Fruit fly (Drosophila melanogaster): ENCODE data around the gene oc.

The oc gene

DNA sequence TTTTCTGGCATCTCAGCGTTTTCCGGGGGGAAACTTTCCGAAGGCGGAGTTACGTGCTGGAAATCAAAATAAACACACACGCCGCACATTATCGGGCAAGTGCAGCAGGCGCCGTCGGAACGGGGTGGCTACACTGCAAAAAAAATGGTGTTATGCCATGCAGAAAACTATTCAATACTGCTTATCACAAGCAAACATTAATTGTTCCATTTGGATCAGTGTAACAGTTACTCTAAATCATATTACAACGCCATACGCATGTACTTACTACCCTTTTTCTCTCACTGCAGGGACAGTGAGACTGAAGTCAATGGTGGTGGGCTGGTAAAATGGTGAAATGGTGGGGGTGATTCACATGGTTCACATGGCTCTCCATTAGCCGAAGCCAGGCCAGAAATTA, 23.3 kb downstream of the oc start (continued):
- TF ChIP-seq danr (GFP tag; IDR thresholded peaks at IDR 0.05), result peak; percentile 62
- TF ChIP-seq Lim3 (GFP tag; IDR thresholded peaks at IDR 0.05), result no peak
- TF ChIP-seq Dip3 (GFP tag; optimal IDR thresholded peaks at IDR 0.05), result no peak
- TF ChIP-seq GATAe (GFP tag; conservative IDR thresholded peaks at IDR 0.05), result no peak
- no peak for TF ChIP-seq CG9817 (tag; optimal IDR thresholded peaks at IDR 0.05)
- no peak for TF ChIP-seq Dek (tag; optimal IDR thresholded peaks at IDR 0.05)
- TF ChIP-seq shn (GFP tag; optimal IDR thresholded peaks at IDR 0.05), result peak; percentile 34
- peak; percentile 65 for TF ChIP-seq CG4424 (GFP tag; optimal IDR thresholded peaks at IDR 0.05)
- TF ChIP-seq CG2199 (GFP tag; IDR thresholded peaks at IDR 0.05), result peak; percentile 47; the same call in 1 of the 3 replicates
- peak; percentile 76 for TF ChIP-seq CG8924 (tag; optimal IDR thresholded peaks at IDR 0.05)
- TF ChIP-seq Rfx (GFP tag; IDR thresholded peaks at IDR 0.05), result no peak
- peak; percentile 42 for TF ChIP-seq CG1792 (GFP tag; optimal IDR thresholded peaks at IDR 0.05)
- TF ChIP-seq gcm2 (GFP tag; optimal IDR thresholded peaks at IDR 0.05), result no peak
- no peak for TF ChIP-seq CG12299 (tag; optimal IDR thresholded peaks at IDR 0.05)
- peak; percentile 80 for TF ChIP-seq phol (tag; optimal IDR thresholded peaks at IDR 0.05)
- TF ChIP-seq nerfin-2 (GFP tag; IDR thresholded peaks at IDR 0.05; ENCODE audit: partially characterized antibody), result no peak
- no peak for TF ChIP-seq hkb (optimal IDR thresholded peaks at IDR 0.05)
- TF ChIP-seq hkb (GFP tag; IDR thresholded peaks at IDR 0.05), result peak; percentile 71
- TF ChIP-seq cg (GFP tag; optimal IDR thresholded peaks at IDR 0.05), result no peak
- no peak for TF ChIP-seq Meics (GFP tag; optimal IDR thresholded peaks at IDR 0.05)
- peak; percentile 71 for TF ChIP-seq CG15601 (tag; optimal IDR thresholded peaks at IDR 0.05)
- peak; percentile 59 for TF ChIP-seq Asciz (GFP tag; optimal IDR thresholded peaks at IDR 0.05)
- no peak for TF ChIP-seq disco-r (GFP tag; optimal IDR thresholded peaks at IDR 0.05)
- peak; percentile 77 for TF ChIP-seq CG16863 (GFP tag; optimal IDR thresholded peaks at IDR 0.05)
- TF ChIP-seq CG32772 (GFP tag; IDR thresholded peaks at IDR 0.05), result peak; percentile 74
- peak; percentile 88 for TF ChIP-seq CG2712 (tag; optimal IDR thresholded peaks at IDR 0.05)
- no peak for TF ChIP-seq CG42726 (GFP tag; IDR thresholded peaks at IDR 0.05; ENCODE audit: partially characterized antibody)
- TF ChIP-seq MBD-R2 (GFP tag; IDR thresholded peaks at IDR 0.05), result no peak
- TF ChIP-seq Neu2 (GFP tag; optimal IDR thresholded peaks at IDR 0.05; ENCODE audit: borderline replicate concordance), result no peak
- peak; percentile 14 for TF ChIP-seq Nf-YC (tag; optimal IDR thresholded peaks at IDR 0.05)
- TF ChIP-seq trh (GFP tag; optimal IDR thresholded peaks at IDR 0.05), result peak; percentile 25
- TF ChIP-seq Max (GFP tag; optimal IDR thresholded peaks at IDR 0.05), result peak; percentile 1
- TF ChIP-seq BtbVII (GFP tag; optimal IDR thresholded peaks at IDR 0.05), result no peak
- peak; percentile 22 for TF ChIP-seq CG12071 (GFP tag; optimal IDR thresholded peaks at IDR 0.05)
- peak; percentile 17 for TF ChIP-seq pros (GFP tag; optimal IDR thresholded peaks at IDR 0.05)
- peak; percentile 42; the same call in 1 of the 2 replicates for TF ChIP-seq ap (GFP tag; IDR thresholded peaks at IDR 0.05)
- no peak for TF ChIP-seq CG4617 (GFP tag; optimal IDR thresholded peaks at IDR 0.05; ENCODE audit: borderline replicate concordance)
- TF ChIP-seq CG43689 (GFP tag; IDR thresholded peaks at IDR 0.05), result no peak
- peak; percentile 62 for TF ChIP-seq CG13424 (tag; optimal IDR thresholded peaks at IDR 0.05)
- peak; percentile 95 for TF ChIP-seq Med (GFP tag)
- TF ChIP-seq CG8359 (GFP tag; optimal IDR thresholded peaks at IDR 0.05; ENCODE audit: borderline replicate concordance), result peak; percentile 72
- no peak for TF ChIP-seq z (GFP tag; IDR thresholded peaks at IDR 0.05)
- TF ChIP-seq so (GFP tag; IDR thresholded peaks at IDR 0.05), result 0 out of 3 replicates have a peak, but pooled peaks have one; percentile 60
- TF ChIP-seq Jarid2 (GFP tag; optimal IDR thresholded peaks at IDR 0.05), result peak; percentile 34
- TF ChIP-seq BEAF-32 (GFP tag; optimal IDR thresholded peaks at IDR 0.05), result no peak
- TF ChIP-seq H2.0 (GFP tag; IDR thresholded peaks at IDR 0.05), result peak; percentile 64
- peak; percentile 1 for TF ChIP-seq CG11723 (GFP tag; optimal IDR thresholded peaks at IDR 0.05)
- TF ChIP-seq CG12391 (tag; optimal IDR thresholded peaks at IDR 0.05), result peak; percentile 77
- TF ChIP-seq CG31224 (GFP tag; IDR thresholded peaks at IDR 0.05), result no peak
- peak; percentile 77 for TF ChIP-seq Atf3 (GFP tag; optimal IDR thresholded peaks at IDR 0.05)
- TF ChIP-seq chm (GFP tag; IDR thresholded peaks at IDR 0.05), result peak; percentile 75; the same call in 1 of the 2 replicates
